Worm (Caenorhabditis elegans): ENCODE measurements around the gene ZK1098.11.

ce11 chrIII:9570869-9571268 lies 14.5 kb downstream of the ZK1098.11 start:
- TF ChIP-seq ces-1 (GFP tag; optimal IDR thresholded peaks at IDR 0.05) (no peak), lin-13 (GFP tag; optimal IDR thresholded peaks at IDR 0.05) (no peak)

Data from whole organism, L1 larva.